Fruit fly (Drosophila melanogaster) whole organism, embryonic: Measurements from ENCODE around the gene CG9926.

Experiments used
- Awh ChIP-seq: fragments of 200-800 bp; sonication (Bioruptor generic); IDR thresholded peaks from 2 replicates; pipeline ENCODE4, ENCODE4 v1.3.6; 2022; ENCODE audit warnings: missing biosample characterization, missing genetic modification characterization
- Blimp-1 ChIP-seq: fragments of 200-800 bp; sonication (Bioruptor generic); optimal IDR thresholded peaks from 3 replicates; lab custom pipeline; 2018; ENCODE audit warnings: missing biosample characterization, missing genetic modification characterization, mild to moderate bottlenecking, moderate library complexity, missing genetic modification reagents
- CG11456 ChIP-seq: fragments of 200-800 bp; sonication (Bioruptor generic); IDR thresholded peaks from 3 replicates; pipeline ENCODE4 v1.3.6; 2022; ENCODE audit warnings: missing biosample characterization, missing genetic modification characterization
- CG12155 ChIP-seq: fragments of 200-800 bp; sonication (Bioruptor generic); optimal IDR thresholded peaks from 3 replicates; lab custom pipeline; 2016; ENCODE audit warnings: missing biosample characterization, missing genetic modification characterization
- CG13894 ChIP-seq: fragments of 200-800 bp; sonication (Bioruptor generic); optimal IDR thresholded peaks from 3 replicates; lab custom pipeline; 2018; ENCODE audit warnings: missing biosample characterization, mild to moderate bottlenecking, missing genetic modification characterization, moderate library complexity
- CG14860 ChIP-seq: fragments of 200-800 bp; sonication (Bioruptor generic); IDR thresholded peaks from 3 replicates; pipeline ENCODE4 v1.3.6; 2022; ENCODE audit warnings: missing biosample characterization, missing genetic modification characterization; ENCODE audit not compliant: partially characterized antibody
- CG17359 ChIP-seq: fragments of 200-800 bp; sonication (Bioruptor generic); optimal IDR thresholded peaks from 3 replicates; lab custom pipeline; 2018; ENCODE audit warnings: missing biosample characterization, mild to moderate bottlenecking, missing genetic modification characterization, moderate library complexity
- CG17385 ChIP-seq: fragments of 200-800 bp; sonication (Bioruptor generic); optimal IDR thresholded peaks from 3 replicates; lab custom pipeline; 2018; ENCODE audit warnings: missing biosample characterization, mild to moderate bottlenecking, missing genetic modification characterization
- CG1792 ChIP-seq: fragments of 200-800 bp; sonication (Bioruptor generic); optimal IDR thresholded peaks from 2 replicates; lab custom pipeline; 2016; ENCODE audit warnings: missing biosample characterization, missing genetic modification characterization
- CG18262 ChIP-seq: fragments of 200-800 bp; optimal IDR thresholded peaks from 3 replicates; lab custom pipeline; 2019; ENCODE audit warnings: missing biosample characterization, mild to moderate bottlenecking, missing genetic modification characterization, moderate library complexity
- CG2116 ChIP-seq: fragments of 200-800 bp; sonication (Bioruptor generic); optimal IDR thresholded peaks from 3 replicates; lab custom pipeline; 2018; ENCODE audit warnings: missing biosample characterization, mild to moderate bottlenecking, missing genetic modification characterization
- CG2678 ChIP-seq: fragments of 200-800 bp; sonication (Bioruptor generic); optimal IDR thresholded peaks from 3 replicates; lab custom pipeline; 2019; ENCODE audit warnings: missing biosample characterization, mild to moderate bottlenecking, missing genetic modification characterization, moderate library complexity
- CG3065 ChIP-seq: fragments of 200-800 bp; sonication (Bioruptor generic); optimal IDR thresholded peaks from 2 replicates; lab custom pipeline; 2016; ENCODE audit warnings: missing biosample characterization, missing genetic modification characterization
- CG34376 ChIP-seq: fragments of 200-800 bp; sonication (Bioruptor generic); optimal IDR thresholded peaks from 2 replicates; lab custom pipeline; 2018; ENCODE audit warnings: missing biosample characterization, mild to moderate bottlenecking, missing genetic modification characterization
- CG4360 ChIP-seq: fragments of 200-800 bp; sonication (Bioruptor generic); IDR thresholded peaks from 2 replicates; pipeline ENCODE4 v1.3.6; 2022; ENCODE audit warnings: missing biosample characterization, missing genetic modification characterization
- CG4820 ChIP-seq: fragments of 200-800 bp; sonication (Bioruptor generic); optimal IDR thresholded peaks from 3 replicates; lab custom pipeline; 2016; ENCODE audit warnings: missing biosample characterization, missing genetic modification characterization
- CG5245 ChIP-seq: fragments of 200-800 bp; sonication (Bioruptor generic); optimal IDR thresholded peaks from 3 replicates; lab custom pipeline; 2016; ENCODE audit warnings: missing biosample characterization, missing genetic modification characterization
- CG6791 ChIP-seq: fragments of 200-800 bp; sonication (Bioruptor generic); IDR thresholded peaks from 3 replicates; pipeline ENCODE4 v1.3.6; 2022; ENCODE audit warnings: missing biosample characterization, missing genetic modification characterization; ENCODE audit not compliant: partially characterized antibody
- CG7987 ChIP-seq: fragments of 200-800 bp; sonication (Bioruptor generic); optimal IDR thresholded peaks from 2 replicates; lab custom pipeline; 2018; ENCODE audit warnings: missing biosample characterization, mild to moderate bottlenecking, missing genetic modification characterization, moderate library complexity
- Dek ChIP-seq: fragments of 200-800 bp; sonication (Bioruptor generic); optimal IDR thresholded peaks from 3 replicates; lab custom pipeline; 2019; ENCODE audit warnings: missing biosample characterization, mild to moderate bottlenecking, missing genetic modification characterization, moderate library complexity
- E2f2 ChIP-seq: fragments of 200-800 bp; sonication (Bioruptor generic); IDR thresholded peaks from 2 replicates; pipeline ENCODE4 v1.3.6; 2022; ENCODE audit warnings: missing biosample characterization, missing genetic modification characterization
- HHEX ChIP-seq: fragments of 200-800 bp; sonication (Bioruptor generic); optimal IDR thresholded peaks from 3 replicates; lab custom pipeline; 2017; ENCODE audit warnings: missing biosample characterization, mild to moderate bottlenecking, missing genetic modification characterization, missing genetic modification reagents
- HLH54F ChIP-seq: fragments of 200-800 bp; sonication (Bioruptor generic); optimal IDR thresholded peaks from 3 replicates; lab custom pipeline; 2016; ENCODE audit warnings: missing biosample characterization, missing genetic modification characterization
- Hmx ChIP-seq: fragments of 200-800 bp; sonication (Bioruptor generic); optimal IDR thresholded peaks from 2 replicates; lab custom pipeline; 2016; ENCODE audit warnings: missing biosample characterization, missing genetic modification characterization
- Hr51 ChIP-seq, 2 experiments: fragments of 200-800 bp; sonication (Bioruptor generic); optimal IDR thresholded peaks; 2 replicates in 1 of 2; 3 replicates in 1 of 2; lab custom pipeline; 2016 to 2018; ENCODE audit warnings: missing biosample characterization in 2 of 2, missing genetic modification characterization in 2 of 2, mild to moderate bottlenecking in 1 of 2, moderate library complexity in 1 of 2
- Hsf ChIP-seq: fragments of 200-800 bp; sonication (Bioruptor generic); optimal IDR thresholded peaks from 3 replicates; lab custom pipeline; 2016; ENCODE audit warnings: missing biosample characterization, missing genetic modification characterization
- Kr ChIP-seq: fragments of 200-800 bp; sonication (Bioruptor generic); optimal IDR thresholded peaks from 2 replicates; lab custom pipeline; 2017; ENCODE audit warnings: missing biosample characterization, mild to moderate bottlenecking, missing genetic modification characterization
- MTF-1 ChIP-seq: fragments of 200-800 bp; sonication (Bioruptor generic); optimal IDR thresholded peaks from 2 replicates; lab custom pipeline; 2018; ENCODE audit warnings: missing biosample characterization, mild to moderate bottlenecking, missing genetic modification characterization, borderline replicate concordance
- Max ChIP-seq: fragments of 200-800 bp; sonication (Bioruptor generic); optimal IDR thresholded peaks from 2 replicates; lab custom pipeline; 2016; ENCODE audit warnings: missing biosample characterization, mild to moderate bottlenecking, missing genetic modification characterization
- Meics ChIP-seq: fragments of 200-800 bp; sonication (Bioruptor generic); optimal IDR thresholded peaks from 2 replicates; lab custom pipeline; 2017; ENCODE audit warnings: missing biosample characterization, mild to moderate bottlenecking, missing genetic modification characterization
- Mrtf ChIP-seq: fragments of 200-800 bp; sonication (Bioruptor generic); IDR thresholded peaks from 3 replicates; pipeline ENCODE4 v1.3.6; 2022; ENCODE audit warnings: missing biosample characterization, missing genetic modification characterization
- NfI ChIP-seq: fragments of 200-800 bp; sonication (Bioruptor generic); optimal IDR thresholded peaks from 3 replicates; lab custom pipeline; 2018; ENCODE audit warnings: missing biosample characterization, mild to moderate bottlenecking, missing genetic modification characterization, moderate library complexity
- Optix ChIP-seq: fragments of 200-800 bp; sonication (Bioruptor generic); IDR thresholded peaks from 3 replicates; pipeline ENCODE4 v1.3.6; 2022; ENCODE audit warnings: missing biosample characterization, missing genetic modification characterization
- Rx ChIP-seq: fragments of 200-800 bp; sonication (Bioruptor generic); IDR thresholded peaks from 2 replicates; pipeline ENCODE4 v1.3.6; 2022; ENCODE audit warnings: missing biosample characterization, missing genetic modification characterization
- Ssrp ChIP-seq: fragments of 200-800 bp; sonication (Bioruptor generic); optimal IDR thresholded peaks from 2 replicates; lab custom pipeline; 2018; ENCODE audit warnings: missing biosample characterization, mild to moderate bottlenecking, missing genetic modification characterization, moderate library complexity
- Trl ChIP-seq, 3 experiments: fragments of >200 bp in 2 of 3; fragments of 200-800 bp in 1 of 3; sonication (Bioruptor generic) in 1 of 3; optimal IDR thresholded peaks; 2 replicates in 1 of 3; 3 replicates in 2 of 3; lab custom pipeline; 2016 to 2017; ENCODE audit warnings: missing biosample characterization in 1 of 3, missing genetic modification characterization in 1 of 3
- Xrp1 ChIP-seq: fragments of 200-800 bp; sonication (Bioruptor generic); IDR thresholded peaks from 2 replicates; pipeline ENCODE4 v1.3.6; 2022; ENCODE audit warnings: missing biosample characterization, missing genetic modification characterization
- al ChIP-seq: fragments of 200-800 bp; sonication (Bioruptor generic); IDR thresholded peaks from 2 replicates; pipeline ENCODE4 v1.3.6; 2022; ENCODE audit warnings: missing biosample characterization, missing genetic modification characterization
- ato ChIP-seq: fragments of 200-800 bp; sonication (Bioruptor generic); IDR thresholded peaks from 2 replicates; pipeline ENCODE4 v1.3.6; 2022; ENCODE audit warnings: missing biosample characterization, missing genetic modification characterization; ENCODE audit not compliant: partially characterized antibody
- dimm ChIP-seq: fragments of 200-800 bp; sonication (Bioruptor generic); IDR thresholded peaks from 2 replicates; pipeline ENCODE4 v1.3.6; 2022; ENCODE audit warnings: missing biosample characterization, missing genetic modification characterization
- esg ChIP-seq: fragments of 200-800 bp; sonication (Bioruptor generic); conservative IDR thresholded peaks from 2 replicates; pipeline ENCODE4 v1.3.6; 2022; ENCODE audit warnings: missing biosample characterization, missing genetic modification characterization
- eve ChIP-seq, 2 experiments: fragments of >200 bp; optimal IDR thresholded peaks; 2 replicates each; lab custom pipeline; 2017; ENCODE audit warnings: missing biosample characterization in 2 of 2, missing genetic modification characterization in 2 of 2
- exex ChIP-seq: fragments of 200-800 bp; sonication (Bioruptor generic); optimal IDR thresholded peaks from 4 replicates; lab custom pipeline; 2018; ENCODE audit warnings: missing biosample characterization, mild to moderate bottlenecking, missing genetic modification characterization, moderate library complexity
- gcm ChIP-seq: fragments of 200-800 bp; sonication (Bioruptor generic); optimal IDR thresholded peaks from 2 replicates; lab custom pipeline; 2019; ENCODE audit warnings: missing biosample characterization, mild to moderate bottlenecking, missing genetic modification characterization, moderate library complexity
- lmd ChIP-seq: fragments of 200-800 bp; sonication (Bioruptor generic); IDR thresholded peaks from 2 replicates; pipeline ENCODE4 v1.3.6; 2022; ENCODE audit warnings: missing biosample characterization, missing genetic modification characterization
- peb ChIP-seq: fragments of 200-800 bp; sonication (Bioruptor generic); IDR thresholded peaks from 2 replicates; pipeline ENCODE4 v1.3.6; 2022; ENCODE audit warnings: missing biosample characterization, missing genetic modification characterization
- pfk ChIP-seq: fragments of 200-800 bp; sonication (Bioruptor generic); optimal IDR thresholded peaks from 2 replicates; lab custom pipeline; 2018; ENCODE audit warnings: missing biosample characterization, mild to moderate bottlenecking, missing genetic modification characterization, moderate library complexity
- slbo ChIP-seq: fragments of 200-800 bp; sonication (Bioruptor generic); IDR thresholded peaks from 2 replicates; pipeline ENCODE4 v1.3.6; 2022; ENCODE audit warnings: missing biosample characterization, missing genetic modification characterization
- tap ChIP-seq: fragments of 200-800 bp; optimal IDR thresholded peaks from 3 replicates; lab custom pipeline; 2019; ENCODE audit warnings: missing biosample characterization, mild to moderate bottlenecking, missing genetic modification characterization, moderate library complexity

CG9926 gene

dm6 chr3R:13999531-13999930, 48.6 kb upstream of the CG9926 start (continued):
- TF ChIP-seq CG1792 (GFP tag; lab: Kevin White, UChicago): peak; percentile 69
- no peak for TF ChIP-seq pfk (GFP tag; lab: Kevin White, UChicago)
- peak; percentile 62 for TF ChIP-seq Rx (GFP tag; lab: Robert Waterston, UW)
- 0 out of 3 replicates have a peak, but pooled peaks have one; percentile 44 for TF ChIP-seq Optix
- peak; percentile 34 for TF ChIP-seq CG18262 (tag; lab: Kevin White, UChicago)
- TF ChIP-seq CG17385 (GFP tag; lab: Kevin White, UChicago): no peak
- TF ChIP-seq Blimp-1 (GFP tag; lab: Kevin White, UChicago): peak; percentile 72
- no peak for TF ChIP-seq NfI (GFP tag; lab: Kevin White, UChicago)
- no peak for TF ChIP-seq Kr (GFP tag; lab: Kevin White, UChicago)
- no peak for TF ChIP-seq CG6791 (GFP tag; lab: Robert Waterston, UW)
- TF ChIP-seq Hmx: peak; percentile 16
- TF ChIP-seq exex (tag; lab: Kevin White, UChicago): peak; percentile 2
- no peak for TF ChIP-seq Hsf (GFP tag; lab: Kevin White, UChicago)
- TF ChIP-seq CG11456 (GFP tag; lab: Robert Waterston, UW): peak; percentile 66; the same call in 2 of the 3 replicates
- TF ChIP-seq Max (GFP tag; lab: Kevin White, UChicago): peak; percentile 40
- peak; percentile 32 for TF ChIP-seq Ssrp (tag; lab: Kevin White, UChicago)
- TF ChIP-seq CG3065 (GFP tag; lab: Kevin White, UChicago): no peak
- TF ChIP-seq CG4820 (GFP tag; lab: Kevin White, UChicago): peak; percentile 76
- TF ChIP-seq HHEX: peak; percentile 71
- peak; percentile 7 for TF ChIP-seq Dek (tag; lab: Kevin White, UChicago)
- TF ChIP-seq gcm (GFP tag; lab: Kevin White, UChicago): peak; percentile 15
- TF ChIP-seq HLH54F (GFP tag; lab: Kevin White, UChicago): no peak
- TF ChIP-seq Awh: peak; percentile 52
- TF ChIP-seq E2f2 (GFP tag; lab: Robert Waterston, UW): 0 out of 2 replicates have a peak, but pooled peaks have one; percentile 7
- TF ChIP-seq Meics (GFP tag; lab: Kevin White, UChicago): peak; percentile 29
- TF ChIP-seq CG14860 (GFP tag; lab: Robert Waterston, UW): no peak
- TF ChIP-seq al (GFP tag; lab: Robert Waterston, UW): no peak
- TF ChIP-seq CG17359 (tag; lab: Kevin White, UChicago): peak; percentile 94
- TF ChIP-seq tap (tag; lab: Kevin White, UChicago): peak; percentile 86
- TF ChIP-seq peb (GFP tag; lab: Robert Waterston, UW): peak; percentile 49; the same call in 1 of the 2 replicates
- TF ChIP-seq Hr51 (GFP tag; optimal IDR thresholded peaks at IDR 0.05; lab: Kevin White, UChicago): peak in 1 of 2 experiments; percentile 55
- TF ChIP-seq CG13894 (tag; lab: Kevin White, UChicago): no peak
- TF ChIP-seq eve (GFP tag; optimal IDR thresholded peaks at IDR 0.05; lab: Kevin White, UChicago): peak in 1 of 2 experiments; percentile 89
- peak; percentile 63 for TF ChIP-seq CG5245
- TF ChIP-seq lmd: peak; percentile 36; the same call in 1 of the 2 replicates
- TF ChIP-seq CG7987 (GFP tag; lab: Kevin White, UChicago): peak; percentile 27
- TF ChIP-seq MTF-1 (GFP tag; lab: Kevin White, UChicago): peak; percentile 61
- TF ChIP-seq Mrtf: 0 out of 3 replicates have a peak, but pooled peaks have one; percentile 11
- no peak for TF ChIP-seq Trl (optimal IDR thresholded peaks at IDR 0.05; lab: Kevin White, UChicago)
- TF ChIP-seq Trl (GFP tag; optimal IDR thresholded peaks at IDR 0.05; lab: Kevin White, UChicago): peak; percentile 54
- peak; percentile 27; the same call in 1 of the 2 replicates for TF ChIP-seq slbo (GFP tag; lab: Robert Waterston, UW)
- TF ChIP-seq ato (GFP tag; lab: Robert Waterston, UW): no peak
- TF ChIP-seq Xrp1 (GFP tag; lab: Robert Waterston, UW): peak; percentile 61; the same call in 1 of the 2 replicates
- TF ChIP-seq CG4360 (GFP tag; lab: Robert Waterston, UW): no peak
- no peak for TF ChIP-seq CG34376
- TF ChIP-seq CG12155 (GFP tag; lab: Kevin White, UChicago): no peak
- no peak for TF ChIP-seq CG2116 (GFP tag; lab: Kevin White, UChicago)
- peak; percentile 47 for TF ChIP-seq esg
- TF ChIP-seq dimm: no peak
- TF ChIP-seq CG2678: peak; percentile 75
